Worm (Caenorhabditis elegans) whole organism, L4/young adult: Measurements from ENCODE around the gene dhhc-13.

Source experiments
- W03F9.2 ChIP-seq: fragments of 150-350 bp; optimal IDR thresholded peaks from 2 replicates; lab custom pipeline; 2014; ENCODE audit warnings: missing biosample characterization, missing genetic modification characterization
- dao-5 ChIP-seq: sonication (generic microtip); optimal IDR thresholded peaks from 2 replicates; lab custom pipeline; 2016; ENCODE audit warnings: missing genotype, missing genetic modification characterization, moderate library complexity, missing compliant biosample characterization
- him-1 ChIP-seq: sonication (generic microtip); optimal IDR thresholded peaks from 2 replicates; lab custom pipeline; 2016; ENCODE audit warnings: missing genotype, missing genetic modification reagents, missing genetic modification characterization, missing compliant biosample characterization

DNA sequence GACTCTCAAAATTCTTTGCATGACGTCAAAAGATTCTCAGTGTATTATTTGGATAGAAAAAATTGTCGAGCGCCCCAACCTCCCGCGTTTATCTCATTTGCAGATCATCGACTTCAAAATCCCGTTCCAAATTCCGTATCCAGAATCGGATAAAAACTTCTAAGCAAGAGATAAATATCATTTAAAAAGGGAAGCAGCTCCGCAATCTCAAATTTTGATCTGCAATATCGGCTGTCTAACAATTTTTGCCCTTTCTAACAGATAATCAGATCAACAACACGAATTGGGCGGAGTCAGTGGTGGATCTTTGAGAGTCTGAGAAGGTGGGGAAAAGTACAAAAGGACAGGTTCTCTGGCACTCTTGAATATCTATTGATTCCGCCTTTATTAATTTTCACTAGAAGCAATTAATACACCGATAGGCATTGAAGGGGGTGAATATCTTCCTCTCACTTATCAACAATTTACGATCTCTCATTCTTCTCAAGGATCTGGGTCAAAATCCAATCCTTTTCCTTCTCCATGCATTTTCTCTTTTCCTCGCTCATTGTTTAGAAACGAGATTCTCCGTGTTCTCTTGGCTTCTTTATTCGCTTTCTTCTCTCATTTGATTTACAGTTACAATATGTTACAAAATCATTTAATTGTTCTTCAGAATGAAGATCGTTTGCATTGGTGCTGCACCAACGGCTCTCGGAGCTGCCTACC, 31.8 kb upstream of the dhhc-13 start, which contains the start of gene glf-1:
- TF ChIP-seq him-1 (tag; lab: Kevin White, UChicago) = no peak
- TF ChIP-seq W03F9.2 (tag; lab: Kevin White, UChicago) = no peak
- no peak for TF ChIP-seq dao-5 (tag; lab: Kevin White, UChicago)
